Worm (Caenorhabditis elegans) whole organism, L2 larva: ENCODE measurements around the gene Y17G9B.8.
"Not testable (repeated sequence)": the region's sequence is repeated elsewhere in the genome, so short reads cannot be mapped to it uniquely, and the experiment has no call there.

Experiments used
- snpc-4 ChIP-seq: fragments of 150-350 bp; optimal IDR thresholded peaks from 2 replicates; lab custom pipeline; 2014; ENCODE audit warnings: missing biosample characterization, missing genetic modification characterization
- unc-62 ChIP-seq: fragments of 150-350 bp; optimal IDR thresholded peaks from 2 replicates; lab custom pipeline; 2014; ENCODE audit warnings: missing biosample characterization, missing genetic modification reagents, missing genetic modification characterization
- ztf-4 ChIP-seq: fragments of 150-350 bp; optimal IDR thresholded peaks from 2 replicates; lab custom pipeline; 2014; ENCODE audit warnings: missing biosample characterization, missing genetic modification characterization

ce11 chrIV:4715785-4716184 lies 42.9 kb downstream of the Y17G9B.8 start, which contains the start of gene miro-1:
- TF ChIP-seq snpc-4 (tag; lab: Kevin White, UChicago); unc-62 (GFP tag; lab: Kevin White, UChicago); ztf-4 (tag; lab: Kevin White, UChicago): not testable (repeated sequence)
